Worm (Caenorhabditis elegans): ENCODE data around the gene zig-8.

DNA sequence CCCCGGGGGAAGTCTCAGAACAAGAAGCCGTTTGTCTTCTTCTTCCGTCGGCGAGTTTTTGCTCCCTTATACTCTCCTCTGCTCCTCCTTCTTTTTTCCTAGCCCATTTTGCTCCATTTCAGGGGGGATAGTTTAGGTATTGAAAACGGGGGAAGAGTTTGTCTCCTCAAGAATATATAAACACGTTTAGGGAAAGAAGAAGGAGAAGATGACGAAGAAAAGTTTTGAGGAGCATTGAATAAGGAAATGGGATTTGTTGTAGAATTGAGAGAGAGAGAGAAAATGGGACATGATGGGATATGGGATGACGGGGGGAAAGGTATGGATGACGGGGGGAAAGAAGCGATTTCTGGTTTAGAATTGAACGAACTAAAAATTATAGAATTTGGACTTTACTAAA, 3.8 kb downstream of the zig-8 start:
- TF ChIP-seq egl-27 (tag; optimal IDR thresholded peaks at IDR 0.05) (no peak), nhr-28 (tag; optimal IDR thresholded peaks at IDR 0.05) (no peak), elt-3 (tag; optimal IDR thresholded peaks at IDR 0.05) (no peak), irx-1 (tag; optimal IDR thresholded peaks at IDR 0.05) (no peak), nhr-237 (tag; optimal IDR thresholded peaks at IDR 0.05) (no peak), nhr-77 (tag; optimal IDR thresholded peaks at IDR 0.05) (no peak), swsn-7 (tag; optimal IDR thresholded peaks at IDR 0.05) (no peak), fos-1 (tag; optimal IDR thresholded peaks at IDR 0.05) (no peak), nhr-12 (tag; optimal IDR thresholded peaks at IDR 0.05) (no peak), ama-1 (optimal IDR thresholded peaks at IDR 0.05) (no peak), aha-1 (tag; optimal IDR thresholded peaks at IDR 0.05) (no peak), nhr-85 (tag) (no peak), nhr-11 (tag; optimal IDR thresholded peaks at IDR 0.05) (no peak), nhr-90 (tag; optimal IDR thresholded peaks at IDR 0.05; ENCODE audit: poor library complexity) (no peak)
